Worm (Caenorhabditis elegans) whole organism, L4 larva: Measurements from ENCODE around the gene K12H6.9.

Experiments
- D1046.2 ChIP-seq: fragments of 200-800 bp; sonication (Bioruptor generic); IDR thresholded peaks from 2 replicates; pipeline ENCODE4 v1.3.6; 2022; ENCODE audit warnings: missing genetic modification characterization, missing compliant biosample characterization
- F37D6.2 ChIP-seq: sonication (generic microtip); optimal IDR thresholded peaks from 2 replicates; lab custom pipeline; 2016; ENCODE audit warnings: mild to moderate bottlenecking, missing genetic modification characterization, missing compliant biosample characterization
- F44E2.7 ChIP-seq: fragments of 200-800 bp; sonication (Bioruptor generic); IDR thresholded peaks from 2 replicates; pipeline ENCODE4 v2.1.2; 2022; ENCODE audit warnings: missing genetic modification characterization, missing compliant biosample characterization
- R02D3.7 ChIP-seq: fragments of 150-350 bp; sonication (generic microtip); optimal IDR thresholded peaks from 3 replicates; lab custom pipeline; 2014; ENCODE audit warnings: missing biosample characterization, missing genetic modification characterization
- T26A8.4 ChIP-seq: fragments of 200-800 bp; sonication (Bioruptor generic); IDR thresholded peaks from 2 replicates; pipeline ENCODE4 v1.3.6; 2022; ENCODE audit warnings: missing genetic modification characterization, missing compliant biosample characterization
- aha-1 ChIP-seq: fragments of 150-350 bp; peaks from one replicate; lab custom pipeline; 2014; ENCODE audit warnings: missing biosample characterization, missing genetic modification characterization
- ces-1 ChIP-seq: fragments of 150-350 bp; sonication (generic microtip); optimal IDR thresholded peaks from 4 replicates; lab custom pipeline; 2014; ENCODE audit warnings: missing biosample characterization, missing genetic modification reagents, missing genetic modification characterization
- ctbp-1 ChIP-seq: fragments of 200-800 bp; sonication (Bioruptor generic); IDR thresholded peaks from 2 replicates; pipeline ENCODE4 v1.3.6; 2022; ENCODE audit warnings: missing genetic modification reagents, missing genetic modification characterization, missing compliant biosample characterization
- daf-12 ChIP-seq: fragments of 150-350 bp; optimal IDR thresholded peaks from 2 replicates; lab custom pipeline; 2014; ENCODE audit warnings: missing biosample characterization, missing genetic modification reagents, missing genetic modification characterization
- daf-19 ChIP-seq: fragments of 200-800 bp; sonication (Bioruptor generic); conservative IDR thresholded peaks from 2 replicates; pipeline ENCODE4 v1.3.6; 2022; ENCODE audit warnings: missing genetic modification characterization, missing compliant biosample characterization
- daf-8 ChIP-seq: fragments of 200-800 bp; sonication (Bioruptor generic); IDR thresholded peaks from 2 replicates; pipeline ENCODE4 v1.3.6; 2022; ENCODE audit warnings: missing genetic modification characterization, missing compliant biosample characterization
- dmd-6 ChIP-seq: fragments of 200-800 bp; sonication (Bioruptor generic); IDR thresholded peaks from 2 replicates; pipeline ENCODE4 v1.3.6; 2022; ENCODE audit warnings: missing genetic modification reagents, missing genetic modification characterization, missing compliant biosample characterization
- dmd-8 ChIP-seq: fragments of 200-800 bp; sonication (Bioruptor generic); IDR thresholded peaks from 2 replicates; pipeline ENCODE4 v1.3.6; 2022; ENCODE audit warnings: missing genetic modification characterization, missing compliant biosample characterization
- duxl-1 ChIP-seq: sonication (generic microtip); optimal IDR thresholded peaks from 2 replicates; lab custom pipeline; 2016; ENCODE audit warnings: mild to moderate bottlenecking, missing genetic modification characterization, moderate library complexity, missing compliant biosample characterization; ENCODE audit not compliant: poor library complexity
- dve-1 ChIP-seq: sonication (generic microtip); optimal IDR thresholded peaks from 2 replicates; lab custom pipeline; 2017; ENCODE audit warnings: antibody characterized with exemption, mild to moderate bottlenecking, missing genetic modification characterization, missing compliant biosample characterization; ENCODE audit not compliant: insufficient read depth
- fos-1 ChIP-seq: fragments of 150-350 bp; optimal IDR thresholded peaks from 2 replicates; lab custom pipeline; 2014; ENCODE audit warnings: missing biosample characterization, missing genetic modification characterization
- gei-8 ChIP-seq: fragments of 200-800 bp; sonication (Bioruptor generic); optimal IDR thresholded peaks from 2 replicates; lab custom pipeline; 2018; ENCODE audit warnings: mild to moderate bottlenecking, missing genetic modification characterization, missing compliant biosample characterization
- hmg-1.1 ChIP-seq: fragments of 200-800 bp; sonication (Bioruptor generic); IDR thresholded peaks from 2 replicates; pipeline ENCODE4 v1.3.6; 2022; ENCODE audit warnings: missing genetic modification reagents, missing genetic modification characterization, missing compliant biosample characterization
- lim-7 ChIP-seq: fragments of 200-800 bp; sonication (Bioruptor generic); IDR thresholded peaks from 2 replicates; pipeline ENCODE4 v1.3.6; 2022; ENCODE audit warnings: missing genetic modification characterization, missing compliant biosample characterization
- lin-13 ChIP-seq: fragments of 150-350 bp; optimal IDR thresholded peaks from 2 replicates; lab custom pipeline; 2014; ENCODE audit warnings: missing biosample characterization, missing genetic modification reagents, missing genetic modification characterization
- lir-3 ChIP-seq: sonication (generic microtip); optimal IDR thresholded peaks from 2 replicates; lab custom pipeline; 2016; ENCODE audit warnings: mild to moderate bottlenecking, missing genetic modification characterization, missing compliant biosample characterization
- lsy-2 ChIP-seq, 2 experiments: fragments of 150-350 bp in 1 of 2; sonication (generic microtip) in 1 of 2; optimal IDR thresholded peaks; 2 replicates each; lab custom pipeline; 2014 to 2017; ENCODE audit warnings: missing biosample characterization in 2 of 2, missing genetic modification characterization in 2 of 2
- madf-5 ChIP-seq, 2 experiments: fragments of 200-800 bp; sonication (Bioruptor generic); IDR thresholded peaks; 2 replicates each; pipeline ENCODE4 v1.3.6; 2022; ENCODE audit warnings: missing compliant biosample characterization in 2 of 2, missing genetic modification characterization in 2 of 2
- mdl-1 ChIP-seq, 2 experiments: fragments of 150-350 bp in 1 of 2; sonication (generic microtip) in 1 of 2; optimal IDR thresholded peaks; 2 replicates each; lab custom pipeline; 2014 to 2017; ENCODE audit warnings: missing biosample characterization in 2 of 2, missing genetic modification characterization in 2 of 2
- nhr-102 ChIP-seq: sonication (generic microtip); optimal IDR thresholded peaks from 2 replicates; lab custom pipeline; 2016; ENCODE audit warnings: mild to moderate bottlenecking, missing genetic modification characterization, moderate library complexity, missing compliant biosample characterization
- nhr-111 ChIP-seq: fragments of 200-800 bp; sonication (Bioruptor generic); optimal IDR thresholded peaks from 2 replicates; lab custom pipeline; 2018; ENCODE audit warnings: mild to moderate bottlenecking, missing genetic modification characterization, missing compliant biosample characterization
- nhr-42 ChIP-seq: fragments of 200-800 bp; sonication (Bioruptor generic); IDR thresholded peaks from 2 replicates; pipeline ENCODE4 v1.3.6; 2022; ENCODE audit warnings: missing genetic modification characterization, missing compliant biosample characterization
- nhr-48 ChIP-seq: sonication (generic microtip); optimal IDR thresholded peaks from 2 replicates; lab custom pipeline; 2016; ENCODE audit warnings: mild to moderate bottlenecking, missing genetic modification characterization, missing compliant biosample characterization
- nhr-76 ChIP-seq: fragments of 150-350 bp; optimal IDR thresholded peaks from 2 replicates; lab custom pipeline; 2014; ENCODE audit warnings: missing biosample characterization, missing genetic modification characterization
- nhr-77 ChIP-seq: fragments of 150-350 bp; optimal IDR thresholded peaks from 2 replicates; lab custom pipeline; 2014; ENCODE audit warnings: missing biosample characterization, missing genetic modification characterization
- php-3 ChIP-seq: fragments of 200-800 bp; sonication (Bioruptor generic); IDR thresholded peaks from 2 replicates; pipeline ENCODE4 v1.3.6; 2022; ENCODE audit warnings: missing genetic modification reagents, missing genetic modification characterization, missing compliant biosample characterization
- rbr-2 ChIP-seq: sonication (generic microtip); optimal IDR thresholded peaks from 2 replicates; lab custom pipeline; 2016; ENCODE audit warnings: missing genotype, missing genetic modification characterization, missing compliant biosample characterization
- sdz-12 ChIP-seq: fragments of 200-800 bp; sonication (Bioruptor generic); optimal IDR thresholded peaks from 2 replicates; lab custom pipeline; 2018; ENCODE audit warnings: mild to moderate bottlenecking, missing genetic modification characterization, missing compliant biosample characterization
- set-16 ChIP-seq: fragments of 200-800 bp; sonication (Bioruptor generic); IDR thresholded peaks from 2 replicates; pipeline ENCODE4 v1.3.6; 2022; ENCODE audit warnings: missing genetic modification reagents, missing genetic modification characterization, missing compliant biosample characterization
- snpc-4 ChIP-seq: fragments of 150-350 bp; optimal IDR thresholded peaks from 2 replicates; lab custom pipeline; 2014; ENCODE audit warnings: missing biosample characterization, missing genetic modification characterization
- spr-1 ChIP-seq: sonication (generic microtip); optimal IDR thresholded peaks from 2 replicates; lab custom pipeline; 2016; ENCODE audit warnings: mild to moderate bottlenecking, missing genetic modification characterization, missing compliant biosample characterization
- unc-62 ChIP-seq, 3 experiments: fragments of 150-350 bp in 1 of 3; sonication (generic microtip); optimal IDR thresholded peaks in 2 of 3; peaks in 1 of 3; 1 replicate in 1 of 3; 2 replicates in 2 of 3; lab custom pipeline; 2014 to 2017; ENCODE audit warnings: missing biosample characterization in 3 of 3, missing genetic modification characterization in 3 of 3, missing genetic modification reagents in 3 of 3, missing genotype in 1 of 3
- zag-1 ChIP-seq: fragments of 150-350 bp; optimal IDR thresholded peaks from 2 replicates; lab custom pipeline; 2014; ENCODE audit warnings: missing biosample characterization, missing genetic modification characterization
- ztf-7 ChIP-seq: fragments of 150-350 bp; optimal IDR thresholded peaks from 2 replicates; lab custom pipeline; 2014; ENCODE audit warnings: missing biosample characterization, missing genetic modification characterization

Gene K12H6.9

ce11 chrII:2779253-2779652 lies 45.0 kb upstream of the K12H6.9 start, which contains the start of gene F08D12.3:
F08D12.3 (plus strand) TSS chrII:2779553.
- no peak for TF ChIP-seq nhr-48 (tag; lab: Kevin White, UChicago)
- TF ChIP-seq ctbp-1 (GFP tag; lab: Robert Waterston, UW) = no peak
- no peak for TF ChIP-seq aha-1 (tag; lab: Kevin White, UChicago)
- TF ChIP-seq lir-3 (tag; lab: Kevin White, UChicago) = no peak
- TF ChIP-seq nhr-102 (tag; lab: Kevin White, UChicago) = no peak
- no peak for TF ChIP-seq dve-1 (tag; lab: Kevin White, UChicago)
- TF ChIP-seq mdl-1 (tag; optimal IDR thresholded peaks at IDR 0.05; lab: Kevin White, UChicago) = no peak
- TF ChIP-seq lsy-2 (tag; optimal IDR thresholded peaks at IDR 0.05; lab: Kevin White, UChicago) = no peak
- TF ChIP-seq, all 104 proteins: peak for 0

ce11 chrII:2780804-2781203 lies 43.4 kb upstream of the K12H6.9 start:
- TF ChIP-seq fos-1 (no peak), daf-8 (GFP tag; lab: Robert Waterston, UW) (no peak), lim-7 (GFP tag; lab: Robert Waterston, UW) (no peak), nhr-42 (GFP tag; lab: Robert Waterston, UW) (no peak), dmd-6 (GFP tag; lab: Robert Waterston, UW) (no peak), set-16 (GFP tag; lab: Robert Waterston, UW) (peak; percentile 50; the same call in 1 of the 2 replicates), hmg-1.1 (GFP tag; lab: Robert Waterston, UW) (no peak), unc-62 (GFP tag; optimal IDR thresholded peaks at IDR 0.05 in 1 of 2; lab: Kevin White, UChicago) (peak in 1 of 2 experiments; percentile 56), unc-62 (tag; optimal IDR thresholded peaks at IDR 0.05; lab: Kevin White, UChicago) (no peak)

DNA sequence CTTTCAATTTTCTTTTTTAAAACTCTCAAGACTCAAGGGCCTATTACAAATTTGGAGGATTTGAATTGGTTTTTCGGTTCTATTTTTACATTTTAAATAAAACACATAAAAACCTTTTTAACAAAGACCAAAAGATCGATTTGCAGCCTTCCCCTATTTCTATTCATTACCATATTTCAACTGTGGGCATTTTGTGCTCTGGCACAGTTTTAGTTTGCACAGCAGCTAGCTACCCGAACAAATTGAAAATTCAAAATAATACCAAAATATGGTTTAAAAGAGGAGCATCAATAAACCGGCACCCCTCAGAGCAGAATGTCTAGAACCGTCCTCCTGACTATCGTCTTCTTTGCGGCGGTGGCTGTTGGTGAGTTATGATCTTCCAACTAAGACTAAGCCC lies 42.8 kb upstream of the K12H6.9 start, which contains the start of gene F08D12.2:
Gene F08D12.2 (plus strand): TSS at position 301 of the 400 bp plus-strand sequence.
- TF ChIP-seq nhr-76 (tag; lab: Kevin White, UChicago) (no peak), duxl-1 (tag; lab: Kevin White, UChicago) (no peak), daf-12 (tag; lab: Kevin White, UChicago) (no peak), ztf-7 (no peak), nhr-111 (GFP tag; lab: Kevin White, UChicago) (no peak), dmd-6 (GFP tag; lab: Robert Waterston, UW) (no peak), dmd-8 (no peak), zag-1 (tag; lab: Kevin White, UChicago) (no peak), ces-1 (GFP tag; lab: Kevin White, UChicago) (no peak)

- TF ChIP-seq F44E2.7 (GFP tag; lab: Robert Waterston, UW) (no peak), T26A8.4 (GFP tag; lab: Robert Waterston, UW) (no peak), daf-19 (GFP tag; lab: Robert Waterston, UW) (no peak), set-16 (GFP tag; lab: Robert Waterston, UW) (peak; percentile 86), lin-13 (GFP tag; lab: Kevin White, UChicago) (no peak), php-3 (GFP tag; lab: Robert Waterston, UW) (no peak), gei-8 (no peak), madf-5 (GFP tag; IDR thresholded peaks at IDR 0.05; lab: Robert Waterston, UW) (no peak)
- TF ChIP-seq, all 104 proteins: peak for 1
Measured at ce11 chrII:2783380-2783779, 40.8 kb upstream of the K12H6.9 start.

- TF ChIP-seq aha-1 (tag; lab: Kevin White, UChicago) = peak; percentile 37
- TF ChIP-seq D1046.2 = no peak
- TF ChIP-seq nhr-77 (tag; lab: Kevin White, UChicago) = no peak
- TF ChIP-seq rbr-2 (tag; lab: Kevin White, UChicago) = no peak
- peak; percentile 92 for TF ChIP-seq set-16 (GFP tag; lab: Robert Waterston, UW)
- peak in 1 of 2 experiments; percentile 14 for TF ChIP-seq unc-62 (GFP tag; optimal IDR thresholded peaks at IDR 0.05 in 1 of 2; lab: Kevin White, UChicago)
- no peak for TF ChIP-seq unc-62 (tag; optimal IDR thresholded peaks at IDR 0.05; lab: Kevin White, UChicago)
- TF ChIP-seq snpc-4 (tag; lab: Kevin White, UChicago) = no peak
- no peak for TF ChIP-seq nhr-42 (GFP tag; lab: Robert Waterston, UW)
- no peak for TF ChIP-seq sdz-12
- TF ChIP-seq F37D6.2 (tag; lab: Kevin White, UChicago) = no peak
- no peak for TF ChIP-seq madf-5 (GFP tag; IDR thresholded peaks at IDR 0.05; lab: Robert Waterston, UW)
- TF ChIP-seq R02D3.7 (tag; lab: Kevin White, UChicago) = no peak
- TF ChIP-seq hmg-1.1 (GFP tag; lab: Robert Waterston, UW) = no peak
- TF ChIP-seq nhr-48 (tag; lab: Kevin White, UChicago) = no peak
- no peak for TF ChIP-seq spr-1 (tag; lab: Kevin White, UChicago)
- TF ChIP-seq, all 104 proteins: peak for 3
Measured at ce11 chrII:2785787-2786186, 38.4 kb upstream of the K12H6.9 start.
